Fruit fly (Drosophila melanogaster): ENCODE results near the gene CG9643.

- TF ChIP-seq fru (GFP tag; optimal IDR thresholded peaks at IDR 0.05) (no peak), br (GFP tag; optimal IDR thresholded peaks at IDR 0.05) (no peak), CG32264 (GFP tag; optimal IDR thresholded peaks at IDR 0.05) (no peak), foxo (GFP tag; optimal IDR thresholded peaks at IDR 0.05) (no peak)
Measured at dm6 chr2L:2956358-2956757, 22.7 kb downstream of the CG9643 start.
